Worm (Caenorhabditis elegans) whole organism, young adult: ENCODE data around the gene C04A2.15.

Experiments used
- B0019.2 ChIP-seq: fragments of 200-800 bp; sonication (Bioruptor generic); conservative IDR thresholded peaks from 2 replicates; pipeline ENCODE4 v1.3.6; 2022; ENCODE audit warnings: missing genetic modification reagents, missing genetic modification characterization, missing compliant biosample characterization
- B0336.3 ChIP-seq: fragments of 200-800 bp; sonication (Bioruptor generic); IDR thresholded peaks from 2 replicates; pipeline ENCODE4 v1.3.6; 2022; ENCODE audit warnings: missing genetic modification characterization, missing compliant biosample characterization
- C06A6.2 ChIP-seq: fragments of 200-800 bp; sonication (Bioruptor generic); conservative IDR thresholded peaks from 2 replicates; pipeline ENCODE4 v1.3.6; 2022; ENCODE audit warnings: missing genetic modification characterization, missing compliant biosample characterization
- F33H1.4 ChIP-seq: fragments of 200-800 bp; sonication (Bioruptor generic); IDR thresholded peaks from 2 replicates; pipeline ENCODE4 v1.3.6; 2022; ENCODE audit warnings: missing genetic modification reagents, missing genetic modification characterization, missing compliant biosample characterization
- F37B4.10 ChIP-seq: fragments of 200-800 bp; sonication (Bioruptor generic); IDR thresholded peaks from 2 replicates; pipeline ENCODE4 v1.3.6; 2022; ENCODE audit warnings: missing genetic modification characterization, missing compliant biosample characterization
- F57C9.4 ChIP-seq: sonication (generic microtip); optimal IDR thresholded peaks from 2 replicates; lab custom pipeline; 2017; ENCODE audit warnings: mild to moderate bottlenecking, missing genetic modification characterization, missing compliant biosample characterization
- K12H6.12 ChIP-seq: fragments of 200-800 bp; sonication (Bioruptor generic); optimal IDR thresholded peaks from 2 replicates; lab custom pipeline; 2018; ENCODE audit warnings: mild to moderate bottlenecking, missing genetic modification characterization, missing compliant biosample characterization
- T07F8.4 ChIP-seq: sonication (generic microtip); optimal IDR thresholded peaks from 2 replicates; lab custom pipeline; 2016; ENCODE audit warnings: mild to moderate bottlenecking, missing genetic modification characterization, moderate library complexity, missing compliant biosample characterization
- Y53F4B.3 ChIP-seq: fragments of 200-800 bp; sonication (Bioruptor generic); IDR thresholded peaks from 2 replicates; pipeline ENCODE4 v1.3.6; 2022; ENCODE audit warnings: missing genetic modification reagents, missing genetic modification characterization, missing compliant biosample characterization
- Y56A3A.18 ChIP-seq: fragments of 200-800 bp; sonication (Bioruptor generic); IDR thresholded peaks from 2 replicates; pipeline ENCODE4 v1.3.6; 2022; ENCODE audit warnings: missing genetic modification reagents, missing genetic modification characterization, missing compliant biosample characterization
- Y67H2A.10 ChIP-seq: fragments of 200-800 bp; sonication (Bioruptor generic); conservative IDR thresholded peaks from 2 replicates; pipeline ENCODE4 v1.3.6; 2022; ENCODE audit warnings: missing genetic modification reagents, missing genetic modification characterization, missing compliant biosample characterization
- Y79H2A.3 ChIP-seq: fragments of 200-800 bp; sonication (Bioruptor generic); conservative IDR thresholded peaks from 2 replicates; pipeline ENCODE4 v1.3.6; 2022; ENCODE audit warnings: missing genetic modification reagents, missing genetic modification characterization, missing compliant biosample characterization
- Y95B8A.8 ChIP-seq: fragments of 200-800 bp; sonication (Bioruptor generic); IDR thresholded peaks from 2 replicates; pipeline ENCODE4 v1.3.6; 2022; ENCODE audit warnings: missing genetic modification reagents, missing genetic modification characterization, missing compliant biosample characterization
- ama-1 ChIP-seq, 3 experiments: fragments of 150-350 bp in 1 of 3; sonication (generic microtip) in 2 of 3; optimal IDR thresholded peaks; 2 replicates each; lab custom pipeline; 2014 to 2018; ENCODE audit warnings: missing biosample characterization in 2 of 3, missing genetic modification characterization in 2 of 3, missing genetic modification reagents in 2 of 3
- atf-7 ChIP-seq: sonication (generic microtip); optimal IDR thresholded peaks from 2 replicates; lab custom pipeline; 2017; ENCODE audit warnings: mild to moderate bottlenecking, missing genetic modification characterization, missing compliant biosample characterization
- attf-3 ChIP-seq: fragments of 200-800 bp; sonication (Bioruptor generic); conservative IDR thresholded peaks from 2 replicates; pipeline ENCODE4 v1.3.6; 2022; ENCODE audit warnings: missing genetic modification reagents, missing genetic modification characterization, missing compliant biosample characterization
- attf-5 ChIP-seq: fragments of 200-800 bp; sonication (Bioruptor generic); optimal IDR thresholded peaks from 2 replicates; lab custom pipeline; 2018; ENCODE audit warnings: mild to moderate bottlenecking, missing genetic modification characterization, missing compliant biosample characterization
- bed-1 ChIP-seq: fragments of 200-800 bp; sonication (Bioruptor generic); IDR thresholded peaks from 2 replicates; pipeline ENCODE4 v1.3.6; 2022; ENCODE audit warnings: missing genetic modification reagents, missing genetic modification characterization, missing compliant biosample characterization
- bed-2 ChIP-seq: fragments of 200-800 bp; sonication (Bioruptor generic); IDR thresholded peaks from 2 replicates; pipeline ENCODE4 v1.3.6; 2022; ENCODE audit warnings: missing genetic modification reagents, missing genetic modification characterization, missing compliant biosample characterization
- cebp-1 ChIP-seq, 2 experiments: fragments of 200-800 bp in 1 of 2; sonication (Bioruptor generic) in 1 of 2; sonication (generic microtip) in 1 of 2; IDR thresholded peaks in 1 of 2; optimal IDR thresholded peaks in 1 of 2; 2 replicates each; pipeline versions ENCODE4 v1.3.6 to Lab custom; 2017 to 2022; ENCODE audit warnings: missing compliant biosample characterization in 2 of 2, missing genetic modification characterization in 2 of 2, mild to moderate bottlenecking in 1 of 2, missing genetic modification reagents in 1 of 2, moderate library complexity in 1 of 2
- die-1 ChIP-seq: sonication (generic microtip); optimal IDR thresholded peaks from 2 replicates; lab custom pipeline; 2016; ENCODE audit warnings: missing genotype, mild to moderate bottlenecking, missing genetic modification characterization, missing compliant biosample characterization
- dox-1 ChIP-seq: fragments of 200-800 bp; sonication (Bioruptor generic); IDR thresholded peaks from 2 replicates; pipeline ENCODE4 v1.3.6; 2022; ENCODE audit warnings: missing genetic modification reagents, missing genetic modification characterization, missing compliant biosample characterization
- egl-18 ChIP-seq: fragments of 200-800 bp; sonication (Bioruptor generic); IDR thresholded peaks from 2 replicates; pipeline ENCODE4 v1.3.6; 2022; ENCODE audit warnings: missing genetic modification reagents, missing genetic modification characterization, missing compliant biosample characterization
- egrh-3 ChIP-seq: fragments of 200-800 bp; sonication (Bioruptor generic); IDR thresholded peaks from 2 replicates; pipeline ENCODE4 v1.3.6; 2022; ENCODE audit warnings: missing genetic modification reagents, missing genetic modification characterization, missing compliant biosample characterization
- gei-17 ChIP-seq: fragments of 200-800 bp; sonication (Bioruptor generic); optimal IDR thresholded peaks from 2 replicates; lab custom pipeline; 2018; ENCODE audit warnings: mild to moderate bottlenecking, missing genetic modification characterization, missing compliant biosample characterization
- hmg-1.2 ChIP-seq: fragments of 200-800 bp; sonication (Bioruptor generic); IDR thresholded peaks from 2 replicates; pipeline ENCODE4 v1.3.6; 2022; ENCODE audit warnings: missing genetic modification reagents, missing genetic modification characterization, missing compliant biosample characterization
- hrde-1 ChIP-seq: sonication (generic microtip); optimal IDR thresholded peaks from 2 replicates; lab custom pipeline; 2016; ENCODE audit warnings: missing genetic modification characterization, mild to moderate bottlenecking, missing compliant biosample characterization, moderate library complexity, missing genotype, missing genetic modification reagents, borderline replicate concordance
- let-526 ChIP-seq: fragments of 200-800 bp; sonication (Bioruptor generic); IDR thresholded peaks from 2 replicates; pipeline ENCODE4 v1.3.6; 2022; ENCODE audit warnings: missing genetic modification reagents, missing genetic modification characterization, missing compliant biosample characterization
- let-607 ChIP-seq, 2 experiments: fragments of 200-800 bp in 1 of 2; sonication (Bioruptor generic) in 1 of 2; sonication (generic microtip) in 1 of 2; optimal IDR thresholded peaks; 2 replicates each; lab custom pipeline; 2016 to 2018; ENCODE audit warnings: mild to moderate bottlenecking in 2 of 2, missing compliant biosample characterization in 2 of 2, missing genetic modification characterization in 2 of 2, moderate library complexity in 2 of 2, missing genotype in 1 of 2
- lin-26 ChIP-seq: fragments of 200-800 bp; sonication (Bioruptor generic); IDR thresholded peaks from 2 replicates; pipeline ENCODE4 v1.3.6; 2022; ENCODE audit warnings: missing genetic modification reagents, missing genetic modification characterization, missing compliant biosample characterization
- lin-40 ChIP-seq: sonication (generic microtip); optimal IDR thresholded peaks from 2 replicates; lab custom pipeline; 2016; ENCODE audit warnings: missing genetic modification characterization, mild to moderate bottlenecking, missing compliant biosample characterization, missing genotype, missing genetic modification reagents
- lir-1 ChIP-seq: fragments of 200-800 bp; sonication (Bioruptor generic); conservative IDR thresholded peaks from 2 replicates; pipeline ENCODE4 v1.3.6; 2022; ENCODE audit warnings: missing genetic modification reagents, missing genetic modification characterization, missing compliant biosample characterization
- madf-3 ChIP-seq: fragments of 200-800 bp; sonication (Bioruptor generic); IDR thresholded peaks from 2 replicates; pipeline ENCODE4 v1.3.6; 2022; ENCODE audit warnings: missing genetic modification reagents, missing genetic modification characterization, missing compliant biosample characterization
- mcd-1 ChIP-seq: fragments of 200-800 bp; sonication (Bioruptor generic); IDR thresholded peaks from 2 replicates; pipeline ENCODE4 v1.3.6; 2022; ENCODE audit warnings: missing genetic modification reagents, missing genetic modification characterization, missing compliant biosample characterization
- mel-28 ChIP-seq: sonication (generic microtip); optimal IDR thresholded peaks from 2 replicates; lab custom pipeline; 2016; ENCODE audit warnings: borderline replicate concordance, mild to moderate bottlenecking, missing genetic modification characterization, missing compliant biosample characterization
- nfyb-1 ChIP-seq: fragments of 200-800 bp; sonication (Bioruptor generic); IDR thresholded peaks from 2 replicates; pipeline ENCODE4 v1.3.6; 2022; ENCODE audit warnings: missing genetic modification reagents, missing genetic modification characterization, missing compliant biosample characterization
- nhr-27 ChIP-seq: fragments of 200-800 bp; sonication (Bioruptor generic); optimal IDR thresholded peaks from 2 replicates; lab custom pipeline; 2018; ENCODE audit warnings: mild to moderate bottlenecking, missing genetic modification characterization, moderate library complexity, missing compliant biosample characterization
- nhr-80 ChIP-seq: sonication (generic microtip); optimal IDR thresholded peaks from 2 replicates; lab custom pipeline; 2016; ENCODE audit warnings: missing genetic modification characterization, missing compliant biosample characterization
- repo-1 ChIP-seq: sonication (generic microtip); optimal IDR thresholded peaks from 2 replicates; lab custom pipeline; 2017; ENCODE audit warnings: mild to moderate bottlenecking, missing genetic modification characterization, missing compliant biosample characterization
- sea-2 ChIP-seq: fragments of 200-800 bp; sonication (Bioruptor generic); IDR thresholded peaks from 2 replicates; pipeline ENCODE4 v1.3.6; 2022; ENCODE audit warnings: missing genetic modification characterization, missing compliant biosample characterization
- snpc-3.4 ChIP-seq: sonication (generic microtip); optimal IDR thresholded peaks from 2 replicates; lab custom pipeline; 2017; ENCODE audit warnings: missing genetic modification characterization, mild to moderate bottlenecking, missing compliant biosample characterization, antibody characterized with exemption, moderate library complexity, missing genotype, missing genetic modification reagents
- snpc-4 ChIP-seq, 5 experiments: fragments of 150-350 bp in 1 of 5; sonication (generic microtip) in 4 of 5; optimal IDR thresholded peaks; 2 replicates each; lab custom pipeline; 2014 to 2018; ENCODE audit warnings: missing genetic modification characterization in 5 of 5, missing biosample characterization in 3 of 5, antibody characterized with exemption in 2 of 5, mild to moderate bottlenecking in 2 of 5, missing compliant biosample characterization in 2 of 5, missing genotype in 2 of 5, moderate library complexity in 2 of 5, missing genetic modification reagents in 1 of 5
- sptf-2 ChIP-seq: fragments of 200-800 bp; sonication (Bioruptor generic); optimal IDR thresholded peaks from 2 replicates; lab custom pipeline; 2018; ENCODE audit warnings: mild to moderate bottlenecking, missing genetic modification characterization, missing compliant biosample characterization
- tbp1 ChIP-seq: fragments of 200-800 bp; sonication (Bioruptor generic); optimal IDR thresholded peaks from 2 replicates; lab custom pipeline; 2018; ENCODE audit warnings: mild to moderate bottlenecking, missing genetic modification characterization, missing compliant biosample characterization
- unc-62 ChIP-seq: fragments of 150-350 bp; optimal IDR thresholded peaks from 2 replicates; lab custom pipeline; 2014; ENCODE audit warnings: missing biosample characterization, missing genetic modification reagents, missing genetic modification characterization
- zfh-2 ChIP-seq: fragments of 200-800 bp; sonication (Bioruptor generic); conservative IDR thresholded peaks from 2 replicates; pipeline ENCODE4 v1.3.6; 2022; ENCODE audit warnings: missing genetic modification reagents, missing genetic modification characterization, missing compliant biosample characterization
- ztf-25 ChIP-seq: fragments of 200-800 bp; sonication (Bioruptor generic); IDR thresholded peaks from 2 replicates; pipeline ENCODE4 v1.3.6; 2022; ENCODE audit warnings: missing genetic modification reagents, missing genetic modification characterization, missing compliant biosample characterization

The C04A2.15 gene

DNA sequence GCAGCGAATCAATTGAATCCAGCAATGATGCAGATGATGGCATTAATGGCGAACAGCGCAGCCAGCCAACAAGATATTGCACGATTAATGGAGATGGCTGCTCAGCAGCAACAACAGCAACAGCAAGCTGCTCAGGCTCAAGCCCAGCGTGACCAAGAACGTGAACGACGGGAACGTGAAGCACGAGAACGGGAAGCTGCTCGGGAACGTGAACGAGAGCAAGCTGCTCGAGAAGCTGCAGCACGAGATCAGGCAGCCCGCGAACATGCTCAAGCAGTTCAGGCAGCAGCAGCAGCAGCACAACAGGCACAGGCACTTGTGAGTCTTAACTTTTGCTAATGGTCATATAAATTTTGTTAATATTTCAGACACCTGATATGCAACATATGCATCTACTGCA, 5.3 kb upstream of the C04A2.15 start:
- TF ChIP-seq nfyb-1, result 0 out of 2 replicates have a peak, but pooled peaks have one; percentile 26
- TF ChIP-seq hmg-1.2 (GFP tag; lab: Robert Waterston, UW), result no peak
- TF ChIP-seq zfh-2, result peak; percentile 91
- TF ChIP-seq madf-3, result no peak
- TF ChIP-seq B0336.3, result no peak
- TF ChIP-seq atf-7 (tag; lab: Kevin White, UChicago), result no peak
- peak; percentile 10 for TF ChIP-seq repo-1
- no peak for TF ChIP-seq Y53F4B.3 (GFP tag; lab: Robert Waterston, UW)
- no peak for TF ChIP-seq sptf-2 (GFP tag; lab: Kevin White, UChicago)
- no peak for TF ChIP-seq B0019.2 (GFP tag; lab: Robert Waterston, UW)
- TF ChIP-seq nhr-27 (tag; lab: Kevin White, UChicago), result no peak
- peak; percentile 47; the same call in 1 of the 2 replicates for TF ChIP-seq egrh-3
- no peak for TF ChIP-seq T07F8.4 (tag; lab: Kevin White, UChicago)
- no peak for TF ChIP-seq die-1 (tag; lab: Kevin White, UChicago)
- no peak for TF ChIP-seq unc-62
- TF ChIP-seq Y67H2A.10 (GFP tag; lab: Robert Waterston, UW), result no peak
- TF ChIP-seq bed-2 (GFP tag; lab: Robert Waterston, UW), result no peak
- TF ChIP-seq egl-18 (GFP tag; lab: Robert Waterston, UW), result no peak
- TF ChIP-seq hrde-1 (tag; lab: Kevin White, UChicago), result no peak
- no peak for TF ChIP-seq ama-1 (optimal IDR thresholded peaks at IDR 0.05; lab: Kevin White, UChicago)
- no peak for TF ChIP-seq ama-1 (GFP tag; optimal IDR thresholded peaks at IDR 0.05; lab: Kevin White, UChicago)
- no peak for TF ChIP-seq snpc-3.4 (tag; lab: Kevin White, UChicago)
- no peak for TF ChIP-seq lir-1 (GFP tag; lab: Robert Waterston, UW)
- TF ChIP-seq let-526 (GFP tag; lab: Robert Waterston, UW), result no peak
- TF ChIP-seq gei-17, result no peak
- TF ChIP-seq tbp1 (GFP tag; lab: Kevin White, UChicago), result no peak
- no peak for TF ChIP-seq bed-1 (GFP tag; lab: Robert Waterston, UW)
- no peak for TF ChIP-seq mcd-1 (GFP tag; lab: Robert Waterston, UW)
- TF ChIP-seq snpc-4 (GFP tag; optimal IDR thresholded peaks at IDR 0.05; lab: Kevin White, UChicago), result no peak
- TF ChIP-seq snpc-4 (tag; optimal IDR thresholded peaks at IDR 0.05; lab: Kevin White, UChicago), result no peak
- no peak for TF ChIP-seq K12H6.12 (tag; lab: Kevin White, UChicago)
- no peak for TF ChIP-seq F33H1.4
- TF ChIP-seq mel-28, result no peak
- TF ChIP-seq F57C9.4, result no peak

DNA sequence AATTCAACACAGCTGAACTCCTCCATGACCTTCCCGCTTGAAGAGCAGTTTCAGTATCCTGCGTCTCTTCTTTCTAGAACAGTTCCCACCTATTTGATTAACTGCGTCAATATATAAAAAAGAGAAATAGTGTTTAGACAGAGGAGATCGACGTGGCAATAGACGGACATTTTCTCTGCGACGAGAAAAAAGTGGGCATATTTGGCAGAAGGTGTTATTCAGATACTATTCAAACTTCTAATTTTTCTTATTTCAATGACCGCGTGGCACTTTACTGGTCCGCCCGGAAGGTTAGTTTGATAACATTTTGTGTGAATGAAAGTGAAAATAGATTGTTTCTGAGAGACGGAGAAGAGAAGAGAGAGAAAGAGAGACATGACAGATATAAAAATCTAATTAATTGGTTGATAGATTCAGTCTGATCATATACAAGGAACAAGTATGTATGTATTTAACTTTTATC, 4.1 kb upstream of the C04A2.15 start, which contains the start of gene tbc-6:
TSS of gene tbc-6 (plus strand) at position 208 of the 463 bp plus-strand sequence.
- TF ChIP-seq nfyb-1, result 0 out of 2 replicates have a peak, but pooled peaks have one; percentile 23
- TF ChIP-seq gei-17, result no peak
- TF ChIP-seq dox-1 (GFP tag; lab: Robert Waterston, UW), result 0 out of 2 replicates have a peak, but pooled peaks have one; percentile 19
- TF ChIP-seq cebp-1 (GFP tag; IDR thresholded peaks at IDR 0.05; lab: Robert Waterston, UW), result no peak
- TF ChIP-seq cebp-1 (tag; optimal IDR thresholded peaks at IDR 0.05; lab: Kevin White, UChicago), result peak; percentile 21
- TF ChIP-seq bed-2 (GFP tag; lab: Robert Waterston, UW), result no peak
- peak in 1 of 2 experiments; percentile 16 for TF ChIP-seq let-607 (tag; optimal IDR thresholded peaks at IDR 0.05; lab: Kevin White, UChicago)
- no peak for TF ChIP-seq C06A6.2 (GFP tag; lab: Robert Waterston, UW)
- TF ChIP-seq egrh-3, result no peak
- peak; percentile 4 for TF ChIP-seq attf-5
- 0 out of 2 replicates have a peak, but pooled peaks have one; percentile 7 for TF ChIP-seq Y56A3A.18 (GFP tag; lab: Robert Waterston, UW)
- 0 out of 2 replicates have a peak, but pooled peaks have one; percentile 40 for TF ChIP-seq lin-26 (GFP tag; lab: Robert Waterston, UW)
- no peak for TF ChIP-seq ztf-25
- TF ChIP-seq sea-2 (GFP tag; lab: Robert Waterston, UW), result no peak
- 0 out of 2 replicates have a peak, but pooled peaks have one; percentile 34 for TF ChIP-seq Y79H2A.3 (GFP tag; lab: Robert Waterston, UW)
- no peak for TF ChIP-seq attf-3 (GFP tag; lab: Robert Waterston, UW)
- TF ChIP-seq Y95B8A.8, result 0 out of 2 replicates have a peak, but pooled peaks have one; percentile 23
- TF ChIP-seq F37B4.10, result no peak
- peak; percentile 51 for TF ChIP-seq nhr-80 (tag; lab: Kevin White, UChicago)
- peak; percentile 53 for TF ChIP-seq lin-40 (tag; lab: Kevin White, UChicago)
